Fruit fly (Drosophila melanogaster) whole organism, adult: Measurements from ENCODE around the gene Trf4-1.

ENCODE experiments used
- CG11617 ChIP-seq: fragments of 200-800 bp; sonication (Bioruptor generic); optimal IDR thresholded peaks from 2 replicates; lab custom pipeline; 2017; ENCODE audit warnings: mild to moderate bottlenecking, missing biosample characterization, missing genetic modification reagents, missing genetic modification characterization
- CG12768 ChIP-seq: fragments of 200-800 bp; sonication (Bioruptor generic); optimal IDR thresholded peaks from 2 replicates; lab custom pipeline; 2017; ENCODE audit warnings: missing biosample characterization, missing genetic modification characterization, mild to moderate bottlenecking, moderate library complexity, missing genetic modification reagents
- CG14711 ChIP-seq: fragments of 200-800 bp; sonication (Bioruptor generic); optimal IDR thresholded peaks from 2 replicates; lab custom pipeline; 2018; ENCODE audit warnings: missing biosample characterization, mild to moderate bottlenecking, missing genetic modification characterization, moderate library complexity
- CG1620 ChIP-seq: fragments of 200-800 bp; sonication (Bioruptor generic); optimal IDR thresholded peaks from 2 replicates; lab custom pipeline; 2016; ENCODE audit warnings: missing biosample characterization, missing genetic modification characterization
- CG33017 ChIP-seq: fragments of 200-800 bp; sonication (Bioruptor generic); optimal IDR thresholded peaks from 2 replicates; lab custom pipeline; 2018; ENCODE audit warnings: missing biosample characterization, mild to moderate bottlenecking, missing genetic modification characterization, moderate library complexity
- CG5204 ChIP-seq: fragments of 200-800 bp; sonication (Bioruptor generic); optimal IDR thresholded peaks from 2 replicates; lab custom pipeline; 2016; ENCODE audit warnings: missing biosample characterization, missing genetic modification characterization
- CG7045 ChIP-seq: fragments of 200-800 bp; sonication (Bioruptor generic); optimal IDR thresholded peaks from 2 replicates; lab custom pipeline; 2017; ENCODE audit warnings: missing biosample characterization, mild to moderate bottlenecking, missing genetic modification characterization
- CG7101 ChIP-seq: fragments of 200-800 bp; sonication (Bioruptor generic); optimal IDR thresholded peaks from 2 replicates; lab custom pipeline; 2018; ENCODE audit warnings: missing biosample characterization, mild to moderate bottlenecking, missing genetic modification characterization, moderate library complexity
- Clk ChIP-seq: fragments of 200-800 bp; sonication (Bioruptor generic); optimal IDR thresholded peaks from 2 replicates; lab custom pipeline; 2017; ENCODE audit warnings: missing biosample characterization, missing genetic modification characterization
- Crg-1 ChIP-seq: fragments of 200-800 bp; sonication (Bioruptor generic); optimal IDR thresholded peaks from 2 replicates; lab custom pipeline; 2016; ENCODE audit warnings: missing biosample characterization, missing genetic modification characterization
- Hr96 ChIP-seq: fragments of 200-800 bp; sonication (Bioruptor generic); optimal IDR thresholded peaks from 2 replicates; lab custom pipeline; 2016; ENCODE audit warnings: missing biosample characterization, missing genetic modification characterization
- Mnt ChIP-seq: fragments of 200-800 bp; sonication (Bioruptor generic); optimal IDR thresholded peaks from 2 replicates; lab custom pipeline; 2016; ENCODE audit warnings: missing biosample characterization, mild to moderate bottlenecking, missing genetic modification characterization
- bab1 ChIP-seq: fragments of 200-800 bp; sonication (Bioruptor generic); optimal IDR thresholded peaks from 3 replicates; lab custom pipeline; 2019; ENCODE audit warnings: missing biosample characterization, mild to moderate bottlenecking, missing genetic modification characterization, moderate library complexity
- cic ChIP-seq: fragments of 200-800 bp; sonication (Bioruptor generic); optimal IDR thresholded peaks from 2 replicates; lab custom pipeline; 2017; ENCODE audit warnings: missing biosample characterization, mild to moderate bottlenecking, missing genetic modification characterization, moderate library complexity
- cnc ChIP-seq, 2 experiments: fragments of >200 bp; optimal IDR thresholded peaks; 2 replicates each; lab custom pipeline; 2017
- kay ChIP-seq: fragments of 200-800 bp; sonication (Bioruptor generic); peaks from one replicate; lab custom pipeline; 2016; ENCODE audit warnings: missing biosample characterization, missing genetic modification characterization, borderline replicate concordance
- ovo ChIP-seq: fragments of 200-800 bp; sonication (Bioruptor generic); optimal IDR thresholded peaks from 2 replicates; lab custom pipeline; 2016; ENCODE audit warnings: missing biosample characterization, missing genetic modification characterization
- pad ChIP-seq: fragments of 200-800 bp; sonication (Bioruptor generic); optimal IDR thresholded peaks from 3 replicates; lab custom pipeline; 2017; ENCODE audit warnings: missing biosample characterization, missing genetic modification characterization, mild to moderate bottlenecking, moderate library complexity, missing genetic modification reagents
- tj ChIP-seq: fragments of 200-800 bp; sonication (Bioruptor generic); optimal IDR thresholded peaks from 3 replicates; lab custom pipeline; 2017; ENCODE audit warnings: missing biosample characterization, mild to moderate bottlenecking, missing genetic modification characterization, moderate library complexity
- toe ChIP-seq: fragments of 200-800 bp; sonication (Bioruptor generic); optimal IDR thresholded peaks from 2 replicates; lab custom pipeline; 2016; ENCODE audit warnings: missing biosample characterization, missing genetic modification characterization

The Trf4-1 gene

dm6 chrX:8569038-8569437, 8.9 kb downstream of the Trf4-1 start:
- TF ChIP-seq ovo (GFP tag; lab: Kevin White, UChicago) (peak; percentile 34), cic (no peak), pad (GFP tag; lab: Kevin White, UChicago) (peak; percentile 96), CG14711 (tag; lab: Kevin White, UChicago) (no peak), kay (GFP tag; lab: Kevin White, UChicago) (no peak), CG11617 (GFP tag; lab: Kevin White, UChicago) (no peak)

dm6 chrX:8569639-8570038, 9.5 kb downstream of the Trf4-1 start:
- no peak for TF ChIP-seq Mnt
- TF ChIP-seq cnc (optimal IDR thresholded peaks at IDR 0.05; lab: Kevin White, UChicago): no peak
- no peak for TF ChIP-seq kay (GFP tag; lab: Kevin White, UChicago)
- TF ChIP-seq CG14711 (tag; lab: Kevin White, UChicago): no peak
- TF ChIP-seq CG11617 (GFP tag; lab: Kevin White, UChicago): no peak
- TF ChIP-seq tj (GFP tag; lab: Kevin White, UChicago): no peak
- TF ChIP-seq toe: no peak
- TF ChIP-seq Clk (GFP tag; lab: Kevin White, UChicago): no peak
- no peak for TF ChIP-seq CG1620 (GFP tag; lab: Kevin White, UChicago)
- TF ChIP-seq ovo (GFP tag; lab: Kevin White, UChicago): no peak
- TF ChIP-seq CG7045 (GFP tag; lab: Kevin White, UChicago): no peak
- TF ChIP-seq CG7101 (tag; lab: Kevin White, UChicago): no peak
- no peak for TF ChIP-seq Hr96 (GFP tag; lab: Kevin White, UChicago)

DNA sequence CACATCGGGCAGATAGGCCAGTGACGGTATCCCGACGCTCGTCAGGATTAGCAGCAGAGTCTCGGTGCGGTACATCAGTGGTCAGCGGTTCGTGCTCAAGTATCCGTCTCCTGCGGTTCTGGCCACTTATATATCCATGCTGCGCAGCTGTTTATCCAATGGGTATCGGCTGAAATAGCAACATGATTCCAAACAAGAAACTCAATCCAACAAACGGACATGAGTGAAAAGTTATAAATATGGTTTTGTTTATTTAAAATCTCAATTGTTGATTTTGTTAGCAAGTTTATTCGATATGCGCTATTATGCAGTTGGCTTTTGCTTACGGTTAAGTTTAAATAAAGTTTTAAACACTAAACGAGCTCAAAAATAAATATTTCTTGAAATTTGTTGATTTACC, 10.7 kb downstream of the Trf4-1 start, which contains the start of gene CG12111:
Gene CG12111 (minus strand): TSS at position 101 of the 400 bp plus-strand sequence.
- no peak for TF ChIP-seq cnc (optimal IDR thresholded peaks at IDR 0.05; lab: Kevin White, UChicago)
- TF ChIP-seq toe: no peak
- TF ChIP-seq Hr96 (GFP tag; lab: Kevin White, UChicago): no peak
- TF ChIP-seq ovo (GFP tag; lab: Kevin White, UChicago): no peak
- no peak for TF ChIP-seq tj (GFP tag; lab: Kevin White, UChicago)
- TF ChIP-seq CG33017 (tag; lab: Kevin White, UChicago): no peak
- TF ChIP-seq cic: no peak
- TF ChIP-seq CG12768 (GFP tag; lab: Kevin White, UChicago): no peak
- no peak for TF ChIP-seq Clk (GFP tag; lab: Kevin White, UChicago)
- TF ChIP-seq CG1620 (GFP tag; lab: Kevin White, UChicago): no peak

- TF ChIP-seq CG12768 (GFP tag; lab: Kevin White, UChicago) (no peak), ovo (GFP tag; lab: Kevin White, UChicago) (no peak), Hr96 (GFP tag; lab: Kevin White, UChicago) (no peak), cic (no peak), CG7101 (tag; lab: Kevin White, UChicago) (no peak), Clk (GFP tag; lab: Kevin White, UChicago) (no peak), toe (no peak), CG33017 (tag; lab: Kevin White, UChicago) (no peak), pad (GFP tag; lab: Kevin White, UChicago) (no peak), Crg-1 (GFP tag; lab: Kevin White, UChicago) (no peak), CG11617 (GFP tag; lab: Kevin White, UChicago) (no peak), Mnt (no peak), tj (GFP tag; lab: Kevin White, UChicago) (no peak), cnc (optimal IDR thresholded peaks at IDR 0.05; lab: Kevin White, UChicago) (no peak), kay (GFP tag; lab: Kevin White, UChicago) (no peak), CG7045 (GFP tag; lab: Kevin White, UChicago) (no peak), CG1620 (GFP tag; lab: Kevin White, UChicago) (no peak), bab1 (GFP tag; lab: Kevin White, UChicago) (no peak), CG14711 (tag; lab: Kevin White, UChicago) (no peak)
Measured at dm6 chrX:8571936-8572335, 11.8 kb downstream of the Trf4-1 start.

DNA sequence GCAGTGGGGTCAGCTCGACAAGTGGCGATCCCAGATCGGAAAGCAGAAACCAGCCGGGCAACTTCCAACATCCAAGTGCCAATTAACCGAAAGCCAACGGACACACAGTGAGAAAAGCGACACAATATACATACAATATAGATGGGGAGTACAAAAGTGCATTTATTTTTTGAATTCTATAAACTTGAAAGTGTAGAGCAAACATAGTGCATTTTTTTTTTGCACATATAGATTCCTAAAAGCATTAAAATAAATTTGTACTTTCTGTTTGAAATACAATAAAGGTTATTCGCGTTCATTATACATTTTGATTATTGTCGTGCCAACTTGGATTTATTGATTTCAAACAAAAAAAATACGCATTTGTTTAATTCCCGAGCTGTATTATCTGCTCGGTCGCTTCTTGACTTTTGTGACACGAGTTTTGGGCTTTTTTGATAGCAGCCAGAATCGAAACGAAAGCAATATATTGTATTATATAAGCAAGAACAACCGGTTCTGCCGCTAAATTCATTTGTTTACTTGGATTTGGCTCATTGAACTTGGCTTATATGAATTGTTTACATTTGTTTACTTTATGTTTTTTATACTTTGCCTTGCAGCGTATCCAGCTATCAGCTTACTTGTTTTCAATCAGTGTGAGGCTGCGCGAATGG, 12.9 kb downstream of the Trf4-1 start, which contains the start of gene spirit:
Gene spirit (minus strand): TSS at position 655 of the 656 bp plus-strand sequence.
- TF ChIP-seq ovo (GFP tag; lab: Kevin White, UChicago) (no peak), kay (GFP tag; lab: Kevin White, UChicago) (peak; percentile 47)

dm6 chrX:8573744-8574484, 13.8 kb downstream of the Trf4-1 start, which contains the start of gene CG12065:
Gene CG12065 (plus strand): TSS chrX:8574306.
- TF ChIP-seq kay (GFP tag; lab: Kevin White, UChicago) (no peak), CG11617 (GFP tag; lab: Kevin White, UChicago) (no peak), CG7101 (tag; lab: Kevin White, UChicago) (no peak), pad (GFP tag; lab: Kevin White, UChicago) (no peak), CG33017 (tag; lab: Kevin White, UChicago) (peak; percentile 10), CG7045 (GFP tag; lab: Kevin White, UChicago) (no peak), ovo (GFP tag; lab: Kevin White, UChicago) (no peak), CG5204 (GFP tag; lab: Kevin White, UChicago) (no peak), Crg-1 (GFP tag; lab: Kevin White, UChicago) (no peak), Mnt (peak; percentile 39), CG1620 (GFP tag; lab: Kevin White, UChicago) (peak; percentile 16), Hr96 (GFP tag; lab: Kevin White, UChicago) (no peak), toe (no peak), CG12768 (GFP tag; lab: Kevin White, UChicago) (peak; percentile 23), cnc (optimal IDR thresholded peaks at IDR 0.05; lab: Kevin White, UChicago) (peak in 1 of 2 experiments; percentile 31), CG14711 (tag; lab: Kevin White, UChicago) (peak; percentile 12), bab1 (GFP tag; lab: Kevin White, UChicago) (peak; percentile 87), cic (peak; percentile 52), Clk (GFP tag; lab: Kevin White, UChicago) (no peak), tj (GFP tag; lab: Kevin White, UChicago) (no peak)
